Worm (Caenorhabditis elegans) whole organism, late embryonic: ENCODE measurements around the gene nep-22.

Source experiments
- C08G9.2 ChIP-seq: sonication (generic microtip); optimal IDR thresholded peaks from 2 replicates; lab custom pipeline; 2016; ENCODE audit warnings: mild to moderate bottlenecking, missing genetic modification characterization, moderate library complexity, missing compliant biosample characterization
- C38D4.7 ChIP-seq: fragments of 200-800 bp; sonication (Bioruptor generic); optimal IDR thresholded peaks from 2 replicates; lab custom pipeline; 2018; ENCODE audit warnings: mild to moderate bottlenecking, missing genetic modification characterization, moderate library complexity, missing compliant biosample characterization
- F13H6.1 ChIP-seq: sonication (generic microtip); optimal IDR thresholded peaks from 2 replicates; lab custom pipeline; 2016; ENCODE audit warnings: missing genetic modification characterization, missing compliant biosample characterization
- K02D7.2 ChIP-seq: sonication (generic microtip); optimal IDR thresholded peaks from 2 replicates; lab custom pipeline; 2017; ENCODE audit warnings: mild to moderate bottlenecking, missing genetic modification characterization, missing compliant biosample characterization
- ama-1 ChIP-seq: fragments of 150-350 bp; optimal IDR thresholded peaks from 2 replicates; lab custom pipeline; 2014
- ceh-18 ChIP-seq: sonication (generic microtip); optimal IDR thresholded peaks from 2 replicates; lab custom pipeline; 2016; ENCODE audit warnings: missing genetic modification characterization, missing compliant biosample characterization
- ceh-19 ChIP-seq: fragments of 200-800 bp; sonication (Bioruptor generic); optimal IDR thresholded peaks from 2 replicates; lab custom pipeline; 2018; ENCODE audit warnings: mild to moderate bottlenecking, missing genetic modification characterization, missing compliant biosample characterization
- ceh-22 ChIP-seq: sonication (generic microtip); optimal IDR thresholded peaks from 2 replicates; lab custom pipeline; 2017; ENCODE audit warnings: missing biosample characterization, missing genetic modification characterization
- ceh-24 ChIP-seq: sonication (generic microtip); optimal IDR thresholded peaks from 2 replicates; lab custom pipeline; 2016; ENCODE audit warnings: mild to moderate bottlenecking, missing genetic modification characterization, missing compliant biosample characterization
- ceh-30 ChIP-seq: fragments of 150-350 bp; optimal IDR thresholded peaks from 2 replicates; lab custom pipeline; 2014; ENCODE audit warnings: missing biosample characterization, missing genetic modification characterization
- ceh-31 ChIP-seq: sonication (generic microtip); optimal IDR thresholded peaks from 2 replicates; lab custom pipeline; 2016; ENCODE audit warnings: missing genetic modification characterization, missing compliant biosample characterization
- ceh-48 ChIP-seq: sonication (generic microtip); optimal IDR thresholded peaks from 2 replicates; lab custom pipeline; 2016; ENCODE audit warnings: missing genetic modification characterization, inconsistent platforms, missing compliant biosample characterization
- ceh-9 ChIP-seq: sonication (generic microtip); optimal IDR thresholded peaks from 2 replicates; lab custom pipeline; 2016; ENCODE audit warnings: mild to moderate bottlenecking, missing genetic modification characterization, inconsistent platforms, missing compliant biosample characterization
- dmd-4 ChIP-seq: sonication (generic microtip); optimal IDR thresholded peaks from 2 replicates; lab custom pipeline; 2016; ENCODE audit warnings: borderline replicate concordance, missing genetic modification characterization, missing compliant biosample characterization
- dve-1 ChIP-seq: sonication (generic microtip); optimal IDR thresholded peaks from 2 replicates; lab custom pipeline; 2017; ENCODE audit warnings: antibody characterized with exemption, mild to moderate bottlenecking, missing genetic modification characterization, missing compliant biosample characterization
- ets-4 ChIP-seq: sonication (generic microtip); optimal IDR thresholded peaks from 2 replicates; lab custom pipeline; 2016; ENCODE audit warnings: missing genetic modification characterization, missing compliant biosample characterization
- eyg-1 ChIP-seq: sonication (generic microtip); optimal IDR thresholded peaks from 2 replicates; lab custom pipeline; 2016; ENCODE audit warnings: missing genotype, missing genetic modification characterization, missing compliant biosample characterization
- fax-1 ChIP-seq: sonication (generic microtip); optimal IDR thresholded peaks from 2 replicates; lab custom pipeline; 2016; ENCODE audit warnings: missing genotype, missing genetic modification characterization, missing compliant biosample characterization
- fkh-10 ChIP-seq: fragments of 150-350 bp; optimal IDR thresholded peaks from 2 replicates; lab custom pipeline; 2014; ENCODE audit warnings: missing biosample characterization, missing genetic modification reagents, missing genetic modification characterization
- fkh-6 ChIP-seq: sonication (generic microtip); optimal IDR thresholded peaks from 2 replicates; lab custom pipeline; 2016; ENCODE audit warnings: missing genetic modification characterization, missing compliant biosample characterization
- gmeb-2 ChIP-seq: sonication (generic microtip); optimal IDR thresholded peaks from 2 replicates; lab custom pipeline; 2016; ENCODE audit warnings: missing genetic modification characterization, inconsistent platforms, missing compliant biosample characterization
- hlh-13 ChIP-seq: fragments of 200-800 bp; sonication (Bioruptor generic); optimal IDR thresholded peaks from 2 replicates; lab custom pipeline; 2018; ENCODE audit warnings: mild to moderate bottlenecking, missing genetic modification characterization, missing compliant biosample characterization
- hlh-30 ChIP-seq: sonication (generic microtip); optimal IDR thresholded peaks from 2 replicates; lab custom pipeline; 2017; ENCODE audit warnings: antibody characterized with exemption, missing genetic modification characterization, missing compliant biosample characterization; ENCODE audit not compliant: insufficient read depth
- hlh-6 ChIP-seq: sonication (generic microtip); optimal IDR thresholded peaks from 2 replicates; lab custom pipeline; 2016; ENCODE audit warnings: missing genotype, missing genetic modification characterization, missing compliant biosample characterization
- hlh-8 ChIP-seq: sonication (generic microtip); optimal IDR thresholded peaks from 2 replicates; lab custom pipeline; 2016; ENCODE audit warnings: missing genotype, missing genetic modification characterization, missing compliant biosample characterization
- lim-6 ChIP-seq: sonication (generic microtip); optimal IDR thresholded peaks from 2 replicates; lab custom pipeline; 2016; ENCODE audit warnings: missing genetic modification characterization, missing compliant biosample characterization
- madf-2 ChIP-seq: sonication (generic microtip); optimal IDR thresholded peaks from 2 replicates; lab custom pipeline; 2017; ENCODE audit warnings: missing genetic modification characterization, missing compliant biosample characterization
- nfya-1 ChIP-seq: sonication (generic microtip); optimal IDR thresholded peaks from 2 replicates; lab custom pipeline; 2017; ENCODE audit warnings: missing genetic modification characterization, mild to moderate bottlenecking, missing compliant biosample characterization, antibody characterized with exemption, moderate library complexity
- nhr-11 ChIP-seq: fragments of 150-350 bp; optimal IDR thresholded peaks from 2 replicates; lab custom pipeline; 2014; ENCODE audit warnings: missing biosample characterization, missing genetic modification characterization
- pax-1 ChIP-seq: fragments of 150-350 bp; optimal IDR thresholded peaks from 2 replicates; lab custom pipeline; 2014; ENCODE audit warnings: missing biosample characterization, missing genetic modification characterization
- pros-1 ChIP-seq: fragments of 150-350 bp; optimal IDR thresholded peaks from 2 replicates; lab custom pipeline; 2014; ENCODE audit warnings: missing biosample characterization, missing genetic modification reagents, missing genetic modification characterization
- rnt-1 ChIP-seq: sonication (generic microtip); optimal IDR thresholded peaks from 2 replicates; lab custom pipeline; 2016; ENCODE audit warnings: missing genetic modification characterization, missing compliant biosample characterization
- sox-4 ChIP-seq: sonication (generic microtip); optimal IDR thresholded peaks from 2 replicates; lab custom pipeline; 2017; ENCODE audit warnings: mild to moderate bottlenecking, missing genetic modification characterization, inconsistent platforms, missing compliant biosample characterization
- tbx-7 ChIP-seq: sonication (generic microtip); optimal IDR thresholded peaks from 2 replicates; lab custom pipeline; 2016; ENCODE audit warnings: missing genotype, missing genetic modification characterization, missing compliant biosample characterization
- unc-3 ChIP-seq, 2 experiments: fragments of 200-800 bp in 1 of 2; sonication (Bioruptor generic) in 1 of 2; sonication (generic microtip) in 1 of 2; conservative IDR thresholded peaks in 1 of 2; optimal IDR thresholded peaks in 1 of 2; 2 replicates each; pipeline versions ENCODE4 v1.3.6 to Lab custom; 2016 to 2022; ENCODE audit warnings: missing compliant biosample characterization in 2 of 2, missing genetic modification characterization in 2 of 2, missing genetic modification reagents in 1 of 2
- unc-55 ChIP-seq: sonication (generic microtip); optimal IDR thresholded peaks from 2 replicates; lab custom pipeline; 2017; ENCODE audit warnings: missing biosample characterization, missing genetic modification reagents, missing genetic modification characterization
- unc-86 ChIP-seq: sonication (generic microtip); optimal IDR thresholded peaks from 2 replicates; lab custom pipeline; 2016; ENCODE audit warnings: missing genetic modification characterization, missing compliant biosample characterization

The nep-22 gene

DNA sequence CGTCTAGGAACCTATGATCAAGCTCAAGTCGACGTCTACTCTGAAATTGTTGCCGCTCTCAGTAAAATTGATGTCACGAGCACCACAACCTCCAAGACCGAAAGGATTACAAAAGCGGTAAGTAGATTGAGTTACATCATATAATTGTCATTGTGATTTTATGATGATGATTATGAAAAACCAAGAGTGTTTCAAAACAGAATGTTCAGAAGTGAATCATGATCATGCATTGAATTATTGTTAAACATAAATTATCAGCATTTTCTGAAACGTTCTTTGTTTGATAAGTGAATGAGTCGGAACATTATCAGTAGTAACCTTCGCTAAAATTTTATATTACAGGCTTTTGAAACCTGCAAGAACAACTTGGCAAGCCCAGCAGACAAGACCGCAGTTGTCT lies 788 bp downstream of the nep-22 start:
- no peak for TF ChIP-seq unc-55 (GFP tag; lab: Kevin White, UChicago)
- TF ChIP-seq pax-1 (tag; lab: Kevin White, UChicago) = no peak
- TF ChIP-seq ceh-24 (tag; lab: Kevin White, UChicago) = no peak
- no peak for TF ChIP-seq ama-1 (lab: Kevin White, UChicago)
- TF ChIP-seq nhr-11 (tag; lab: Kevin White, UChicago) = no peak
- TF ChIP-seq ceh-48 (tag; lab: Kevin White, UChicago) = no peak
- no peak for TF ChIP-seq unc-86 (tag; lab: Kevin White, UChicago)
- TF ChIP-seq ceh-9 (tag; lab: Kevin White, UChicago) = no peak
- TF ChIP-seq fax-1 (tag; lab: Kevin White, UChicago) = no peak
- TF ChIP-seq fkh-6 (tag; lab: Kevin White, UChicago) = no peak
- no peak for TF ChIP-seq ceh-22 (tag; lab: Kevin White, UChicago)
- no peak for TF ChIP-seq hlh-8 (tag; lab: Kevin White, UChicago)
- TF ChIP-seq pros-1 (tag; lab: Kevin White, UChicago) = no peak
- TF ChIP-seq gmeb-2 = no peak
- TF ChIP-seq ceh-19 = no peak

- TF ChIP-seq fkh-10 (GFP tag; lab: Kevin White, UChicago) (no peak), madf-2 (tag; lab: Kevin White, UChicago) (no peak), rnt-1 (tag; lab: Kevin White, UChicago) (no peak), sox-4 (tag; lab: Kevin White, UChicago) (no peak), lim-6 (tag; lab: Kevin White, UChicago) (no peak), hlh-30 (tag; lab: Kevin White, UChicago) (no peak), F13H6.1 (tag; lab: Kevin White, UChicago) (no peak)
- TF ChIP-seq, all 69 proteins: peak for 0
Observed at ce11 chrX:9036237-9036636, 1.9 kb downstream of the nep-22 start.

DNA sequence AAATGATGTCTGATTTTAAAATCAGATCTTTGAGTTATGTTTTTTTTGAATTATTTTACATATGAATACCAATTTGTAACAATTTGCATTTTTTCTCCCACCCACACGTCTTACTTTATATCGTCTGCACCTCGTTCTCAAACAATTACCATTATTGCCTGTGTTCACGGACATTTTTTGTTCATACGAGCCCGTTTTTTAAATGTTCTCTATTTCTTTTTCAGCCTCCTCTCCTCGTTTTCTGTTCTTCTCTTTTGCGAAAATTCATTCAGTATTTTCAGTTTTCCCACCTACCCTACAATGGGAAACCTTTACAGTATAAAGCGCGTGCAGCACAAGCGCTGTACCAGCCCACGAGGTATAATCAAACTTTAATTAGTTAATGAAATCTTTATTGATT lies 11.6 kb downstream of the nep-22 start, which contains the start of gene prdm-14:
Gene prdm-14 (plus strand): TSS at position 301 of the 400 bp plus-strand sequence.
- no peak for TF ChIP-seq K02D7.2 (tag; lab: Kevin White, UChicago)
- no peak for TF ChIP-seq hlh-13 (GFP tag; lab: Kevin White, UChicago)
- TF ChIP-seq ceh-31 = no peak
- no peak for TF ChIP-seq unc-86 (tag; lab: Kevin White, UChicago)

DNA sequence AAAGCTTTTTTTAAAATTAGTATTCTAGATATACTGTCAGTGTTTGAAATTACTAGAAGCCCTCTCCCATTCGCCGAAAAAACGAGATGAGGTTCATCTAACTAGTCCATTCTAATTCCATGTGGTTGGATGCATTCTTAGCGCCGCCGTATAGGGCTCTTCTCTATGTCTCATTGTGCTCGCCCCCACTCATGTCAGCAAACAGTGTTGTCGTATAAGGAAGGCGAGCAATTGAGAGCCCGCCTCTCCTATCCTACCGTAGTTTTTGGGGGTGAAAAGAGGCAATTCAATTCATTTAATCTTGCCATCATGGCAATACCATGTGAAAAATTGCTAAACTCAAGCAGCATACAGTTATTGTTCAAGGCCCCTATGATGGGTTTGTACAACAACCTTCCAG lies 14.3 kb downstream of the nep-22 start, which contains the start of gene F47E1.20:
Gene F47E1.20 (plus strand): TSS at position 301 of the 400 bp plus-strand sequence.
- TF ChIP-seq C38D4.7 (GFP tag; lab: Kevin White, UChicago) (no peak), nfya-1 (tag; lab: Kevin White, UChicago) (no peak), ama-1 (lab: Kevin White, UChicago) (no peak), pros-1 (tag; lab: Kevin White, UChicago) (no peak), unc-3 (GFP tag; conservative IDR thresholded peaks at IDR 0.05; lab: Robert Waterston, UW) (no peak), unc-3 (tag; optimal IDR thresholded peaks at IDR 0.05; lab: Kevin White, UChicago) (no peak), hlh-6 (tag; lab: Kevin White, UChicago) (no peak), ceh-30 (no peak), C08G9.2 (tag; lab: Kevin White, UChicago) (no peak), ceh-19 (no peak), rnt-1 (tag; lab: Kevin White, UChicago) (no peak), dmd-4 (tag; lab: Kevin White, UChicago) (no peak), dve-1 (tag; lab: Kevin White, UChicago) (no peak), tbx-7 (tag; lab: Kevin White, UChicago) (no peak), ets-4 (tag; lab: Kevin White, UChicago) (no peak), eyg-1 (no peak), ceh-18 (no peak)
